Worm (Caenorhabditis elegans): ENCODE results near the gene dot-1.2.

- TF ChIP-seq egrh-3 (GFP tag; IDR thresholded peaks at IDR 0.05) = no peak
- TF ChIP-seq F39B2.1 (GFP tag; IDR thresholded peaks at IDR 0.05) = no peak
- no peak for TF ChIP-seq let-607 (tag; optimal IDR thresholded peaks at IDR 0.05)
- TF ChIP-seq him-1 (tag; optimal IDR thresholded peaks at IDR 0.05) = no peak
- TF ChIP-seq mcd-1 (GFP tag; IDR thresholded peaks at IDR 0.05) = no peak
- TF ChIP-seq snpc-4 (GFP tag; optimal IDR thresholded peaks at IDR 0.05) = no peak
- TF ChIP-seq snpc-4 (tag; optimal IDR thresholded peaks at IDR 0.05) = no peak
- no peak for TF ChIP-seq dpl-1 (GFP tag; optimal IDR thresholded peaks at IDR 0.05)
- no peak for TF ChIP-seq unc-130 (GFP tag; optimal IDR thresholded peaks at IDR 0.05)
- TF ChIP-seq F57A8.1 (GFP tag; optimal IDR thresholded peaks at IDR 0.05) = no peak
- TF ChIP-seq egl-44 (GFP tag; IDR thresholded peaks at IDR 0.05) = no peak
- TF ChIP-seq ceh-27 (GFP tag; optimal IDR thresholded peaks at IDR 0.05) = no peak
- no peak for TF ChIP-seq ztf-26 (tag; optimal IDR thresholded peaks at IDR 0.05)
Observed at ce11 chrX:11852494-11852893, 16.7 kb downstream of the dot-1.2 start, which contains the start of gene xtr-1.
